Fruit fly (Drosophila melanogaster): ENCODE results near the gene disp.

disp gene

dm6 chr3R:5861218-5861902 is 5.2 kb upstream of the disp start (continued):
- TF ChIP-seq CG11723 (GFP tag; optimal IDR thresholded peaks at IDR 0.05) (peak; percentile 44), her (GFP tag; optimal IDR thresholded peaks at IDR 0.05) (no peak), pfk (GFP tag; optimal IDR thresholded peaks at IDR 0.05) (no peak), Mrtf (GFP tag; IDR thresholded peaks at IDR 0.05) (0 out of 3 replicates have a peak, but pooled peaks have one; percentile 26), chinmo (GFP tag; IDR thresholded peaks at IDR 0.05; ENCODE audit: partially characterized antibody) (no peak), Dip3 (GFP tag; optimal IDR thresholded peaks at IDR 0.05) (peak; percentile 52), bbx (GFP tag; IDR thresholded peaks at IDR 0.05; ENCODE audit: partially characterized antibody) (no peak), HLH4C (GFP tag; IDR thresholded peaks at IDR 0.05; ENCODE audit: partially characterized antibody) (no peak), CkIIα-i1 (GFP tag; IDR thresholded peaks at IDR 0.05) (no peak), kay (GFP tag; optimal IDR thresholded peaks at IDR 0.05) (no peak), Nf-YB (GFP tag; optimal IDR thresholded peaks at IDR 0.05) (no peak), lmd (GFP tag; IDR thresholded peaks at IDR 0.05) (peak; percentile 34), CG13296 (GFP tag; optimal IDR thresholded peaks at IDR 0.05) (no peak), Gug (GFP tag; IDR thresholded peaks at IDR 0.05) (peak; percentile 56; the same call in 2 of the 4 replicates), CG18599 (GFP tag; optimal IDR thresholded peaks at IDR 0.05) (peak; percentile 56), gcm2 (GFP tag; optimal IDR thresholded peaks at IDR 0.05) (no peak), CG32532 (GFP tag; IDR thresholded peaks at IDR 0.05) (peak; percentile 71), salm (tag; optimal IDR thresholded peaks at IDR 0.05) (no peak), crc (GFP tag; optimal IDR thresholded peaks at IDR 0.05) (peak; percentile 16), CG11456 (GFP tag; IDR thresholded peaks at IDR 0.05) (peak; percentile 73; the same call in 2 of the 3 replicates), Ets65A (GFP tag) (peak; percentile 91), CG1529 (GFP tag; optimal IDR thresholded peaks at IDR 0.05) (no peak), wor (GFP tag; IDR thresholded peaks at IDR 0.05) (no peak), Xrp1 (GFP tag; IDR thresholded peaks at IDR 0.05) (no peak), Bgb (GFP tag; IDR thresholded peaks at IDR 0.05; ENCODE audit: partially characterized antibody) (no peak), stc (GFP tag; IDR thresholded peaks at IDR 0.05) (no peak), pan (optimal IDR thresholded peaks at IDR 0.05) (no peak), pan (GFP tag; optimal IDR thresholded peaks at IDR 0.05 in 1 of 2, IDR thresholded peaks at IDR 0.05 in 1 of 2) (peak in 1 of 2 experiments; percentile 13), CG2889 (GFP tag; IDR thresholded peaks at IDR 0.05) (no peak), CG16815 (GFP tag; optimal IDR thresholded peaks at IDR 0.05) (peak; percentile 52)

dm6 chr3R:5860736-5861217 is 4.7 kb upstream of the disp start:
- TF ChIP-seq hth (optimal IDR thresholded peaks at IDR 0.05) (no peak), sr (GFP tag; IDR thresholded peaks at IDR 0.05) (peak; percentile 50; the same call in 1 of the 3 replicates), CG13287 (GFP tag; IDR thresholded peaks at IDR 0.05; ENCODE audit: partially characterized antibody) (0 out of 2 replicates have a peak, but pooled peaks have one; percentile 12), ftz-f1 (GFP tag; optimal IDR thresholded peaks at IDR 0.05) (peak; percentile 77), nerfin-1 (tag; optimal IDR thresholded peaks at IDR 0.05) (no peak), ato (GFP tag; IDR thresholded peaks at IDR 0.05; ENCODE audit: partially characterized antibody) (no peak), Taf1 (GFP tag; IDR thresholded peaks at IDR 0.05) (no peak), wek (GFP tag; optimal IDR thresholded peaks at IDR 0.05) (no peak), z (GFP tag; IDR thresholded peaks at IDR 0.05) (0 out of 3 replicates have a peak, but pooled peaks have one; percentile 20), shn (GFP tag; optimal IDR thresholded peaks at IDR 0.05) (no peak), CG13894 (tag; optimal IDR thresholded peaks at IDR 0.05) (peak; percentile 40), so (GFP tag; IDR thresholded peaks at IDR 0.05) (no peak), CG7745 (tag; optimal IDR thresholded peaks at IDR 0.05) (no peak), Oli (tag; optimal IDR thresholded peaks at IDR 0.05) (no peak), Ets65A (GFP tag) (no peak), mirr (GFP tag; optimal IDR thresholded peaks at IDR 0.05) (peak; percentile 31), CG18599 (GFP tag; optimal IDR thresholded peaks at IDR 0.05) (no peak), CG17829 (tag; optimal IDR thresholded peaks at IDR 0.05) (no peak), Rfx (GFP tag; IDR thresholded peaks at IDR 0.05) (no peak), bigmax (GFP tag; optimal IDR thresholded peaks at IDR 0.05) (no peak), CG6254 (GFP tag; optimal IDR thresholded peaks at IDR 0.05) (no peak), HmgZ (tag; optimal IDR thresholded peaks at IDR 0.05) (peak; percentile 51), CG5245 (GFP tag; optimal IDR thresholded peaks at IDR 0.05) (no peak)

Data from whole organism, embryonic.